Fruit fly (Drosophila melanogaster) whole organism, prepupa: ENCODE data around the gene Dph5.

Experiments
- CG3919 ChIP-seq: fragments of 200-800 bp; sonication (Bioruptor generic); optimal IDR thresholded peaks from 3 replicates; lab custom pipeline; 2016; ENCODE audit warnings: missing biosample characterization, missing genetic modification characterization
- CG6792 ChIP-seq: fragments of 200-800 bp; sonication (Bioruptor generic); optimal IDR thresholded peaks from 3 replicates; lab custom pipeline; 2016; ENCODE audit warnings: missing biosample characterization, missing genetic modification characterization
- Eip75B ChIP-seq: fragments of 200-800 bp; sonication (Bioruptor generic); optimal IDR thresholded peaks from 3 replicates; lab custom pipeline; 2016; ENCODE audit warnings: missing biosample characterization, missing genetic modification characterization
- Ets21C ChIP-seq: fragments of 200-800 bp; sonication (Bioruptor generic); optimal IDR thresholded peaks from 3 replicates; lab custom pipeline; 2016; ENCODE audit warnings: missing biosample characterization, missing genetic modification characterization
- Ets96B ChIP-seq: fragments of 200-800 bp; optimal IDR thresholded peaks from 2 replicates; lab custom pipeline; 2019; ENCODE audit warnings: missing biosample characterization, mild to moderate bottlenecking, missing genetic modification characterization, moderate library complexity
- Hr39 ChIP-seq: fragments of 200-800 bp; sonication (Bioruptor generic); optimal IDR thresholded peaks from 2 replicates; lab custom pipeline; 2016; ENCODE audit warnings: missing biosample characterization, missing genetic modification characterization

DNA sequence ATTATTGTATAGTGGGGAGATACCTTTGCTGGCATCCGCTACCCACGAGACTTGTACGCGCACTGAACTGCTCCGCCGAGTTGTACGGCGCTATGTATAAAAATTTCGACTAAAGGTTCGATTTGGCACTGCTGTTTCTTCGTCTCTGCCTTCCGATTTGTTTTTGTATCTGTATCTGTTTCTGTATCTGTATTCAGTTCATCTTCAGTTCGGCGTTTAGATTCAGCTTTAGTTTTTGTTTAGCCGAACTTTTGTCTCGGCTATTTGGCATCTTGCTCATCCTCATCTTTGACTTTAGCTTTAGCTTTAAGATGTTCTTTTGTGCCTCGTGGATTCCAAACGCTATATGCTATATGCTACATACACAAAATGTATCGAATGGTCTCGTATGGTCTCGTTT is 20.5 kb downstream of the Dph5 start, which contains the start of gene sit:
- TF ChIP-seq Hr39 (GFP tag; lab: Kevin White, UChicago) = no peak
- TF ChIP-seq Ets96B (tag; lab: Kevin White, UChicago) = no peak
- no peak for TF ChIP-seq CG3919 (GFP tag; lab: Kevin White, UChicago)
- no peak for TF ChIP-seq CG6792 (GFP tag; lab: Kevin White, UChicago)
- TF ChIP-seq Ets21C = no peak
- no peak for TF ChIP-seq Eip75B (GFP tag; lab: Kevin White, UChicago)
